Fruit fly (Drosophila melanogaster): ENCODE results near the gene CG7255.

The CG7255 gene

dm6 chr3L:15321001-15321438 lies 17.0 kb downstream of the CG7255 start (continued):
- TF ChIP-seq Antp (GFP tag; optimal IDR thresholded peaks at IDR 0.05) (no peak), nerfin-2 (GFP tag; IDR thresholded peaks at IDR 0.05; ENCODE audit: partially characterized antibody) (no peak), eyg (GFP tag; optimal IDR thresholded peaks at IDR 0.05) (no peak), CG14710 (tag; optimal IDR thresholded peaks at IDR 0.05) (peak; percentile 84), CG4820 (GFP tag; optimal IDR thresholded peaks at IDR 0.05) (peak; percentile 17), CG12155 (GFP tag; optimal IDR thresholded peaks at IDR 0.05) (peak; percentile 33), Oli (tag; optimal IDR thresholded peaks at IDR 0.05) (no peak), MBD-R2 (GFP tag; IDR thresholded peaks at IDR 0.05) (no peak), Hr3 (GFP tag; optimal IDR thresholded peaks at IDR 0.05) (no peak), HLH3B (GFP tag; IDR thresholded peaks at IDR 0.05) (no peak), CG13123 (GFP tag; optimal IDR thresholded peaks at IDR 0.05) (no peak), Nf-YB (GFP tag; optimal IDR thresholded peaks at IDR 0.05) (no peak), Lhr (GFP tag; optimal IDR thresholded peaks at IDR 0.05) (no peak), Mes4 (GFP tag; optimal IDR thresholded peaks at IDR 0.05) (no peak), ci (GFP tag; IDR thresholded peaks at IDR 0.05) (no peak), Opbp (GFP tag; IDR thresholded peaks at IDR 0.05; ENCODE audit: partially characterized antibody) (no peak), dan (GFP tag; IDR thresholded peaks at IDR 0.05) (no peak), sc (optimal IDR thresholded peaks at IDR 0.05) (no peak), sc (GFP tag; optimal IDR thresholded peaks at IDR 0.05) (no peak), hkb (optimal IDR thresholded peaks at IDR 0.05) (no peak), hkb (GFP tag; IDR thresholded peaks at IDR 0.05) (no peak), Neu2 (GFP tag; optimal IDR thresholded peaks at IDR 0.05; ENCODE audit: borderline replicate concordance) (peak; percentile 11), CG8765 (GFP tag; IDR thresholded peaks at IDR 0.05) (peak; percentile 34; the same call in 1 of the 2 replicates), ase (GFP tag; IDR thresholded peaks at IDR 0.05) (no peak), mld (GFP tag; IDR thresholded peaks at IDR 0.05; ENCODE audit: partially characterized antibody) (no peak), CG7357 (GFP tag; IDR thresholded peaks at IDR 0.05) (no peak), Fer1 (GFP tag; optimal IDR thresholded peaks at IDR 0.05) (no peak), CG4424 (GFP tag; optimal IDR thresholded peaks at IDR 0.05) (peak; percentile 54), tap (tag; optimal IDR thresholded peaks at IDR 0.05) (no peak), Chrac-16 (GFP tag; optimal IDR thresholded peaks at IDR 0.05) (peak; percentile 38), CG12659 (GFP tag; optimal IDR thresholded peaks at IDR 0.05) (no peak), dpn (GFP tag; optimal IDR thresholded peaks at IDR 0.05) (peak in 1 of 2 experiments; percentile 5), trem (tag; optimal IDR thresholded peaks at IDR 0.05) (peak; percentile 77), shn (GFP tag; optimal IDR thresholded peaks at IDR 0.05) (no peak), CG11456 (GFP tag; IDR thresholded peaks at IDR 0.05) (no peak), Optix (GFP tag; IDR thresholded peaks at IDR 0.05) (no peak), CG34376 (GFP tag; optimal IDR thresholded peaks at IDR 0.05) (no peak), CkIIα-i1 (GFP tag; IDR thresholded peaks at IDR 0.05) (no peak), CG10366 (GFP tag; IDR thresholded peaks at IDR 0.05) (no peak), CG17802 (tag; optimal IDR thresholded peaks at IDR 0.05) (no peak), pros (GFP tag; optimal IDR thresholded peaks at IDR 0.05) (peak; percentile 55), Adf1 (GFP tag; IDR thresholded peaks at IDR 0.05) (no peak), sens-2 (GFP tag; IDR thresholded peaks at IDR 0.05) (no peak), en (GFP tag; optimal IDR thresholded peaks at IDR 0.05) (no peak), CG12744 (GFP tag; optimal IDR thresholded peaks at IDR 0.05) (no peak), CG15514 (GFP tag; optimal IDR thresholded peaks at IDR 0.05) (no peak), Max (GFP tag; optimal IDR thresholded peaks at IDR 0.05) (no peak), E2f1 (GFP tag; IDR thresholded peaks at IDR 0.05) (no peak), CG42726 (GFP tag; IDR thresholded peaks at IDR 0.05; ENCODE audit: partially characterized antibody) (no peak), hth (optimal IDR thresholded peaks at IDR 0.05) (no peak), CG4404 (GFP tag; IDR thresholded peaks at IDR 0.05) (peak; percentile 87), bigmax (GFP tag; optimal IDR thresholded peaks at IDR 0.05) (no peak), nom (GFP tag; optimal IDR thresholded peaks at IDR 0.05) (no peak)

All from whole organism, embryonic.